Fruit fly (Drosophila melanogaster): ENCODE measurements around the gene CG45089.

Gene CG45089

dm6 chrX:7908239-7909068, 14.9 kb upstream of the CG45089 start, which contains the start of the genes dpr14 and spidey (continued):
- TF ChIP-seq Atf3 (GFP tag; optimal IDR thresholded peaks at IDR 0.05): peak; percentile 89
- TF ChIP-seq jing (GFP tag; optimal IDR thresholded peaks at IDR 0.05): no peak
- TF ChIP-seq oc (tag; optimal IDR thresholded peaks at IDR 0.05): peak; percentile 86
- TF ChIP-seq shn (GFP tag; optimal IDR thresholded peaks at IDR 0.05): peak; percentile 85
- peak; percentile 87 for TF ChIP-seq Side (GFP tag; optimal IDR thresholded peaks at IDR 0.05)
- TF ChIP-seq slbo (GFP tag; IDR thresholded peaks at IDR 0.05): peak; percentile 94
- peak; percentile 88 for TF ChIP-seq CG30403 (GFP tag; optimal IDR thresholded peaks at IDR 0.05)
- TF ChIP-seq Hr78 (GFP tag; optimal IDR thresholded peaks at IDR 0.05): peak in 1 of 2 experiments; percentile 75
- TF ChIP-seq trem (tag; optimal IDR thresholded peaks at IDR 0.05): peak; percentile 81
- peak; percentile 89 for TF ChIP-seq CG7372 (GFP tag; IDR thresholded peaks at IDR 0.05)
- peak; percentile 81 for TF ChIP-seq CG14050 (GFP tag; IDR thresholded peaks at IDR 0.05)
- peak; percentile 86 for TF ChIP-seq Blimp-1 (GFP tag; optimal IDR thresholded peaks at IDR 0.05)
- peak; percentile 55 for TF ChIP-seq CG3995 (GFP tag; optimal IDR thresholded peaks at IDR 0.05)
- peak; percentile 92 for TF ChIP-seq CG6813 (GFP tag; optimal IDR thresholded peaks at IDR 0.05)
- peak; percentile 84 for TF ChIP-seq CG10147 (GFP tag; optimal IDR thresholded peaks at IDR 0.05)
- peak; percentile 95 for TF ChIP-seq seq (GFP tag; IDR thresholded peaks at IDR 0.05)
- TF ChIP-seq sens (GFP tag): peak; percentile 97
- peak; percentile 80 for TF ChIP-seq CG17568 (GFP tag; optimal IDR thresholded peaks at IDR 0.05)
- no peak; the same call in 1 of the 2 replicates for TF ChIP-seq Doc2 (GFP tag; IDR thresholded peaks at IDR 0.05)
- peak; percentile 90 for TF ChIP-seq Dbx (GFP tag; IDR thresholded peaks at IDR 0.05)
- TF ChIP-seq Fer3 (tag; optimal IDR thresholded peaks at IDR 0.05): peak; percentile 93
- TF ChIP-seq row (GFP tag; IDR thresholded peaks at IDR 0.05): peak; percentile 98
- peak; percentile 74 for TF ChIP-seq ssp (GFP tag; IDR thresholded peaks at IDR 0.05)
- peak; percentile 86 for TF ChIP-seq nerfin-1 (tag; optimal IDR thresholded peaks at IDR 0.05)
- TF ChIP-seq Atf6 (GFP tag; IDR thresholded peaks at IDR 0.05): peak; percentile 91
- TF ChIP-seq sna (GFP tag; IDR thresholded peaks at IDR 0.05; ENCODE audit: partially characterized antibody): peak; percentile 35; the same call in 1 of the 2 replicates
- TF ChIP-seq CG6175 (GFP tag; IDR thresholded peaks at IDR 0.05): peak; percentile 80
- peak; percentile 75 for TF ChIP-seq rib (GFP tag; IDR thresholded peaks at IDR 0.05)
- TF ChIP-seq HmgD (GFP tag; optimal IDR thresholded peaks at IDR 0.05): peak; percentile 52
- TF ChIP-seq CG12104 (GFP tag; optimal IDR thresholded peaks at IDR 0.05): peak; percentile 62
- peak; percentile 72 for TF ChIP-seq CG12236 (GFP tag; optimal IDR thresholded peaks at IDR 0.05)
- TF ChIP-seq Sry-β (GFP tag; optimal IDR thresholded peaks at IDR 0.05): peak; percentile 31
- TF ChIP-seq eyg (GFP tag; optimal IDR thresholded peaks at IDR 0.05): peak; percentile 67
- TF ChIP-seq sd (tag; optimal IDR thresholded peaks at IDR 0.05): peak; percentile 80
- TF ChIP-seq CG8388 (GFP tag; optimal IDR thresholded peaks at IDR 0.05): peak; percentile 100
- TF ChIP-seq ken (GFP tag; IDR thresholded peaks at IDR 0.05): peak; percentile 87
- peak; percentile 57 for TF ChIP-seq Lhr (GFP tag; optimal IDR thresholded peaks at IDR 0.05)
- TF ChIP-seq bcd (GFP tag; optimal IDR thresholded peaks at IDR 0.05): peak; percentile 91
- TF ChIP-seq ci (GFP tag; IDR thresholded peaks at IDR 0.05): peak; percentile 94
- TF ChIP-seq phol (tag; optimal IDR thresholded peaks at IDR 0.05): peak; percentile 86
- TF ChIP-seq bsh (GFP tag; optimal IDR thresholded peaks at IDR 0.05): peak; percentile 44 to 92
- TF ChIP-seq toy (GFP tag; IDR thresholded peaks at IDR 0.05): peak; percentile 78
- TF ChIP-seq gcm2 (GFP tag; optimal IDR thresholded peaks at IDR 0.05): peak; percentile 81
- peak; percentile 61 for TF ChIP-seq CG8281 (tag; optimal IDR thresholded peaks at IDR 0.05)
- peak; percentile 77 for TF ChIP-seq CG1529 (GFP tag; optimal IDR thresholded peaks at IDR 0.05)
- TF ChIP-seq inv (GFP tag; IDR thresholded peaks at IDR 0.05; ENCODE audit: partially characterized antibody): 0 out of 2 replicates have a peak, but pooled peaks have one; percentile 21
- TF ChIP-seq CG2116 (GFP tag; optimal IDR thresholded peaks at IDR 0.05): peak; percentile 66
- peak; percentile 97 for TF ChIP-seq CG18599 (GFP tag; optimal IDR thresholded peaks at IDR 0.05)

Measured in whole organism, embryonic.